Fruit fly (Drosophila melanogaster): ENCODE results near the gene CG3632.

Gene CG3632

dm6 chrX:16318858-16319557 lies 22.5 kb downstream of the CG3632 start (continued):
- TF ChIP-seq CG10669 (GFP tag; optimal IDR thresholded peaks at IDR 0.05) (peak; percentile 82), CG10631 (GFP tag; optimal IDR thresholded peaks at IDR 0.05) (peak; percentile 86), fd85E (GFP tag; optimal IDR thresholded peaks at IDR 0.05) (peak; percentile 10), CG8319 (GFP tag; optimal IDR thresholded peaks at IDR 0.05) (peak; percentile 57), net (GFP tag; optimal IDR thresholded peaks at IDR 0.05) (peak; percentile 83), CG6792 (GFP tag; optimal IDR thresholded peaks at IDR 0.05) (peak; percentile 69), CG9139 (GFP tag; optimal IDR thresholded peaks at IDR 0.05) (no peak), CG34406 (GFP tag; optimal IDR thresholded peaks at IDR 0.05) (peak; percentile 40), Eip93F (GFP tag; optimal IDR thresholded peaks at IDR 0.05) (no peak), CG6276 (GFP tag; optimal IDR thresholded peaks at IDR 0.05) (peak; percentile 22), Hr38 (GFP tag; optimal IDR thresholded peaks at IDR 0.05) (no peak), ss (GFP tag; optimal IDR thresholded peaks at IDR 0.05) (peak; percentile 6 to 54), CG16779 (tag; optimal IDR thresholded peaks at IDR 0.05) (no peak), CG4318 (GFP tag; optimal IDR thresholded peaks at IDR 0.05) (peak; percentile 58), CG11294 (GFP tag; IDR thresholded peaks at IDR 0.05) (0 out of 2 replicates have a peak, but pooled peaks have one; percentile 44), CG11902 (GFP tag; optimal IDR thresholded peaks at IDR 0.05) (peak; percentile 51), Eip78C (GFP tag) (peak; percentile 95), spab (GFP tag; optimal IDR thresholded peaks at IDR 0.05) (peak; percentile 58), Sox14 (GFP tag; optimal IDR thresholded peaks at IDR 0.05) (peak; percentile 71), Eip75B (GFP tag; optimal IDR thresholded peaks at IDR 0.05) (peak; percentile 78), CG32006 (GFP tag; optimal IDR thresholded peaks at IDR 0.05) (peak; percentile 77), svp (GFP tag) (peak; percentile 72), CG31627 (GFP tag; optimal IDR thresholded peaks at IDR 0.05) (peak; percentile 65), cyc (GFP tag; optimal IDR thresholded peaks at IDR 0.05) (peak; percentile 64), dac (GFP tag; optimal IDR thresholded peaks at IDR 0.05) (peak; percentile 45), CG3919 (GFP tag; optimal IDR thresholded peaks at IDR 0.05) (no peak), Lpt (GFP tag; optimal IDR thresholded peaks at IDR 0.05) (peak; percentile 72), CG7368 (GFP tag; optimal IDR thresholded peaks at IDR 0.05) (no peak), topi (GFP tag; optimal IDR thresholded peaks at IDR 0.05) (peak; percentile 66), Gug (GFP tag; IDR thresholded peaks at IDR 0.05) (peak; percentile 76), Ets96B (tag; optimal IDR thresholded peaks at IDR 0.05) (peak; percentile 74), CG1621 (tag; optimal IDR thresholded peaks at IDR 0.05) (peak; percentile 52)

- no peak for TF ChIP-seq salr (GFP tag; optimal IDR thresholded peaks at IDR 0.05)
- TF ChIP-seq CG10631 (GFP tag; optimal IDR thresholded peaks at IDR 0.05), result no peak
- TF ChIP-seq CG16779 (tag; optimal IDR thresholded peaks at IDR 0.05), result no peak
- no peak for TF ChIP-seq Met (GFP tag; optimal IDR thresholded peaks at IDR 0.05)
- no peak for TF ChIP-seq CG34406 (GFP tag; optimal IDR thresholded peaks at IDR 0.05)
- TF ChIP-seq eg (GFP tag; IDR thresholded peaks at IDR 0.05), result no peak
- TF ChIP-seq CG6808 (GFP tag; optimal IDR thresholded peaks at IDR 0.05), result no peak
- TF ChIP-seq Smox (GFP tag; optimal IDR thresholded peaks at IDR 0.05), result no peak
- TF ChIP-seq Sox15 (GFP tag; optimal IDR thresholded peaks at IDR 0.05), result no peak
- no peak for TF ChIP-seq Sox14 (GFP tag; optimal IDR thresholded peaks at IDR 0.05)
- no peak for TF ChIP-seq CG8319 (GFP tag; optimal IDR thresholded peaks at IDR 0.05)
- no peak for TF ChIP-seq dac (GFP tag; optimal IDR thresholded peaks at IDR 0.05)
- TF ChIP-seq achi (GFP tag; optimal IDR thresholded peaks at IDR 0.05), result no peak
- no peak for TF ChIP-seq CG7368 (GFP tag; optimal IDR thresholded peaks at IDR 0.05)
- no peak for TF ChIP-seq CG6276 (GFP tag; optimal IDR thresholded peaks at IDR 0.05)
- no peak for TF ChIP-seq CG6854 (GFP tag; optimal IDR thresholded peaks at IDR 0.05)
- no peak for TF ChIP-seq Hr4 (GFP tag; optimal IDR thresholded peaks at IDR 0.05)
These were observed 23.1 kb downstream of the CG3632 start for dm6 chrX:16319558-16319924.

Measured in whole organism, prepupa.